Worm (Caenorhabditis elegans): ENCODE measurements around the gene F15H10.9.
A peak's percentile ranks its signal among the peaks of the same experiment; 100 is the strongest.

The F15H10.9 gene

DNA sequence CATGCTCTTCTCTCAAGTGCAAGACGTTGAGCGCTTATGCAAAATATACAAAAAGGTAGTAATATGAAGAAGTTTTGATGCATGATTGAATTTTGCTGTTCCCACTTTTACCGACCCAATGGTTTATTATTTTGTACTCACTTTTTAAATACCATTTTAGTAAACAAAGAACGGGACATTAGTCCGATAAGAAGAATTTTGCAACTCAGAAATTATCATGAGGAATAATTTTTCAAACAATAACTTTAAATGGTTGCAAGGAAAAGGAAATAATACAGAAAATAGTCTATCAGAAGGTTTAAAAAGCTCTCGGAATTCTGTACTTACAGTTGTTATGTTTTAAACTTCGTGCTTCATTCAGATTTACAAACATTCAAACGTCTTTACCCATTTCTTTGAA is at the start of gene F15H10.9:
Gene F15H10.9 (minus strand): TSS at position 101 of the 400 bp plus-strand sequence.
- TF ChIP-seq blmp-1 (tag; optimal IDR thresholded peaks at IDR 0.05; ENCODE audit: insufficient read depth), result no peak
- TF ChIP-seq nhr-12 (tag; optimal IDR thresholded peaks at IDR 0.05), result no peak
- TF ChIP-seq lin-13 (GFP tag; optimal IDR thresholded peaks at IDR 0.05), result no peak
- no peak for TF ChIP-seq dmd-4 (tag; optimal IDR thresholded peaks at IDR 0.05)
- TF ChIP-seq mab-5 (tag; optimal IDR thresholded peaks at IDR 0.05), result no peak

DNA sequence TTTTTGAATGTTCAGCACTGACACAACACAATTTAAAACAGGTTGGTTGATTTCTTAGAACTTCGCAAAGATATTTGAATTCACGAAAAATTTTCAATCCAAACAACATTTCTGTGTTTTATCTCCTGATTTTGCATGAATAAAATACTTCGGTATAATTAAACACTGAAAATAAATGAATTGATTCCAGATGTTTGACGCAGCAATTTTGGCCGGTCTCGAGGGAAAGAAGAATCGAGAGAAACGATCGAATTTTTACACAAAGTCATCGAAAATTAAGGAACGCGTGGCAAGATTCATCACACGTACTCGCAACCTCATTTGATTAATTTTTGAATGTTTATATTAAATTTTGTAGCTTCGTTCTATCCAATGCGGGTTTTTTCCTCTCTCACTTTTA is 49.6 kb upstream of the F15H10.9 start:
- TF ChIP-seq unc-62 (GFP tag; optimal IDR thresholded peaks at IDR 0.05) (no peak), R02D3.7 (tag; optimal IDR thresholded peaks at IDR 0.05) (no peak), dmd-4 (tag; optimal IDR thresholded peaks at IDR 0.05) (no peak), nhr-129 (tag; optimal IDR thresholded peaks at IDR 0.05) (no peak), nhr-12 (tag; optimal IDR thresholded peaks at IDR 0.05) (no peak), skn-1 (tag; optimal IDR thresholded peaks at IDR 0.05) (no peak), gmeb-1 (tag; optimal IDR thresholded peaks at IDR 0.05) (no peak), mab-5 (tag; optimal IDR thresholded peaks at IDR 0.05) (no peak), Y55F3AM.14 (GFP tag; optimal IDR thresholded peaks at IDR 0.05) (no peak), sma-9 (GFP tag; optimal IDR thresholded peaks at IDR 0.05) (no peak), sma-9 (tag; optimal IDR thresholded peaks at IDR 0.05) (no peak), lin-39 (tag; optimal IDR thresholded peaks at IDR 0.05) (no peak), nhr-10 (tag; optimal IDR thresholded peaks at IDR 0.05) (no peak), crh-2 (tag; optimal IDR thresholded peaks at IDR 0.05) (no peak), lin-11 (tag; optimal IDR thresholded peaks at IDR 0.05) (no peak), nhr-77 (tag; optimal IDR thresholded peaks at IDR 0.05) (no peak), sem-4 (tag; optimal IDR thresholded peaks at IDR 0.05) (no peak), lsy-2 (tag; optimal IDR thresholded peaks at IDR 0.05) (no peak)

DNA sequence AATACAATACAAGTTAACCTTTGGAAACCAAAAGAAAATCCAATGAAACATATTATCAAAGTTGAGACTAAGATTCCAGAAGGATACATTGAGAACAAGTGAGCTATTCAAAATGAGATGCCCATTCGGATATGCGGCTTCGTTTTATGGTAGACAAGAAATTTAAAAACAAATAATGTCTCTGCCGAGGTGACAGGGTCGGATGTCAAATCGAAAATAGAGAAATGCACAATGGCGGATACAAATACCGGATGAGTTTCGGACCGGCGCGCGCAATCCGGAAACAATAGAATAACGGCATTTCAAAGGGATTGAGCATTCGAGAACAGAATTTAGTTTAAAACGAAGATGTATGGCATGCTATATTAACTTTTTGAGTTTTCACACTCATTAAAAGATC is 48.8 kb upstream of the F15H10.9 start, which contains the start of gene F22E12.3:
Gene F22E12.3 (minus strand): TSS at position 101 of the 400 bp plus-strand sequence.
- TF ChIP-seq lsy-2 (tag; optimal IDR thresholded peaks at IDR 0.05) (no peak), ceh-16 (tag; optimal IDR thresholded peaks at IDR 0.05) (no peak), ztf-11 (tag; optimal IDR thresholded peaks at IDR 0.05) (no peak), mbf-1 (tag; optimal IDR thresholded peaks at IDR 0.05) (no peak), peb-1 (tag; optimal IDR thresholded peaks at IDR 0.05) (no peak), sma-3 (GFP tag; optimal IDR thresholded peaks at IDR 0.05) (no peak), mdl-1 (tag; optimal IDR thresholded peaks at IDR 0.05) (no peak), nhr-10 (tag; optimal IDR thresholded peaks at IDR 0.05) (no peak), nhr-6 (tag; optimal IDR thresholded peaks at IDR 0.05) (no peak), blmp-1 (tag; optimal IDR thresholded peaks at IDR 0.05; ENCODE audit: insufficient read depth) (no peak), unc-55 (GFP tag; optimal IDR thresholded peaks at IDR 0.05) (no peak), nhr-77 (tag; optimal IDR thresholded peaks at IDR 0.05) (no peak), lin-13 (GFP tag; optimal IDR thresholded peaks at IDR 0.05) (no peak), unc-39 (tag; optimal IDR thresholded peaks at IDR 0.05) (no peak), sem-4 (tag; optimal IDR thresholded peaks at IDR 0.05) (no peak), ztf-1 (GFP tag; conservative IDR thresholded peaks at IDR 0.05) (no peak), sma-9 (GFP tag; optimal IDR thresholded peaks at IDR 0.05) (no peak), sma-9 (tag; optimal IDR thresholded peaks at IDR 0.05) (no peak), F13H6.1 (tag; optimal IDR thresholded peaks at IDR 0.05) (no peak), nhr-23 (tag; optimal IDR thresholded peaks at IDR 0.05) (no peak), unc-62 (GFP tag; optimal IDR thresholded peaks at IDR 0.05) (no peak)

DNA sequence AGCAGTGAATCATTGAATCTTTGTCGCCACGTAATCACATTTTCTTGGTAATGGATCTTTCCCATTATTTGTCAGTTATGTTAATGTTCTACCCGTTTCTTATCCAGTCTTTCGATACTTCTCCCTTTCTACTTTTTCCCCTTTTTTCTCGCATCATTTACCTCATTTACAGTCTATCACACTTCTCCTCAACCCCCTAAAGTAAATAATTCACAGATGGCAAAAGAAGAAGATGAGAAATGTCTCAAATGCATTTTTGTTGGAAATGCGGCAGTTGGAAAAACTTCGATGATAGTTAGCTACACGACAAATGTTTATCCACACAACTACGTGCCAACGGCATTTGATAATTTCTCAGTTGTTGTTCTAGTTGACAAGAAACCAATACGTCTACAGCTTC is 47.6 kb upstream of the F15H10.9 start, which contains the start of gene chw-1:
Gene chw-1 (plus strand): TSS at position 217 of the 400 bp plus-strand sequence.
- peak; percentile 9 for TF ChIP-seq nhr-25 (tag; optimal IDR thresholded peaks at IDR 0.05)
- no peak for TF ChIP-seq crh-2 (tag; optimal IDR thresholded peaks at IDR 0.05)

DNA sequence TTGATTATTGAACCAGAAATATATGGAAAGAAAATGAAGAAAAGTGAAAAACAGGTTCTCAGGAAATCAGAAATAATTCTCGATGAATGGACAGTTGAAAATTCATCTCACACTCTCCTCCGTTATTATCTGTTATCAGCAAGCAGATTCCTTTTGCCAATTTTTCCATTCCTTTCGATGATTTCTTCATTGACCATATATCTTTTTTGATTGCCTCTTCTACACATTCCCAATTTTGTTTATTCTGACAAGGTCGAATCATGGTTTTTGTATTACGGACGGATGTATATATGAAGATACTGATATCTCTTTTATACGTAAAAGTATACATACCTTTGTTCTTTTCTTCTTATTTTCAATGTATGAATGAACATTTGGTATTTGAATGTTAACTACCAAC is 46.2 kb upstream of the F15H10.9 start:
- TF ChIP-seq unc-39 (tag; optimal IDR thresholded peaks at IDR 0.05) (no peak), C34F6.9 (tag; optimal IDR thresholded peaks at IDR 0.05) (no peak), nhr-23 (tag; optimal IDR thresholded peaks at IDR 0.05) (no peak), elt-3 (tag; optimal IDR thresholded peaks at IDR 0.05) (no peak), snpc-4 (tag; optimal IDR thresholded peaks at IDR 0.05) (no peak), nhr-129 (tag; optimal IDR thresholded peaks at IDR 0.05) (no peak), R02D3.7 (tag; optimal IDR thresholded peaks at IDR 0.05) (no peak), sma-3 (GFP tag; optimal IDR thresholded peaks at IDR 0.05) (peak; percentile 10), fos-1 (tag; optimal IDR thresholded peaks at IDR 0.05) (peak; percentile 2), peb-1 (tag; optimal IDR thresholded peaks at IDR 0.05) (no peak), dmd-4 (tag; optimal IDR thresholded peaks at IDR 0.05) (no peak), nhr-11 (tag; optimal IDR thresholded peaks at IDR 0.05) (no peak), unc-62 (GFP tag; optimal IDR thresholded peaks at IDR 0.05) (no peak), nhr-77 (tag; optimal IDR thresholded peaks at IDR 0.05) (no peak), ZK546.5 (tag; optimal IDR thresholded peaks at IDR 0.05) (no peak), egl-27 (tag; optimal IDR thresholded peaks at IDR 0.05) (no peak), crh-2 (tag; optimal IDR thresholded peaks at IDR 0.05) (no peak), elt-1 (tag; optimal IDR thresholded peaks at IDR 0.05) (no peak), unc-55 (GFP tag; optimal IDR thresholded peaks at IDR 0.05) (no peak), ceh-82 (tag; optimal IDR thresholded peaks at IDR 0.05) (no peak), sma-9 (GFP tag; optimal IDR thresholded peaks at IDR 0.05) (peak; percentile 17), sma-9 (tag; optimal IDR thresholded peaks at IDR 0.05) (no peak), lin-13 (GFP tag; optimal IDR thresholded peaks at IDR 0.05) (no peak), nhr-25 (tag; optimal IDR thresholded peaks at IDR 0.05) (no peak), ama-1 (optimal IDR thresholded peaks at IDR 0.05) (no peak), F13H6.1 (tag; optimal IDR thresholded peaks at IDR 0.05) (no peak), Y55F3AM.14 (GFP tag; optimal IDR thresholded peaks at IDR 0.05) (no peak), nhr-21 (tag; optimal IDR thresholded peaks at IDR 0.05) (peak; percentile 25)

All from whole organism, L2 larva.